Worm (Caenorhabditis elegans): ENCODE measurements around the gene clec-147.

- TF ChIP-seq ham-2 (GFP tag; optimal IDR thresholded peaks at IDR 0.05), result no peak
- TF ChIP-seq elt-3 (tag; optimal IDR thresholded peaks at IDR 0.05), result no peak
- no peak for TF ChIP-seq cnd-1 (tag; optimal IDR thresholded peaks at IDR 0.05)
- no peak for TF ChIP-seq nhr-28 (tag; optimal IDR thresholded peaks at IDR 0.05)
- TF ChIP-seq ces-1 (GFP tag; optimal IDR thresholded peaks at IDR 0.05), result no peak
- no peak for TF ChIP-seq blmp-1 (tag; optimal IDR thresholded peaks at IDR 0.05)
- TF ChIP-seq hlh-1 (tag; optimal IDR thresholded peaks at IDR 0.05), result no peak
- no peak for TF ChIP-seq mab-5 (tag; optimal IDR thresholded peaks at IDR 0.05)
- no peak for TF ChIP-seq pha-4 (tag; optimal IDR thresholded peaks at IDR 0.05)
- no peak for TF ChIP-seq ceh-43 (GFP tag; optimal IDR thresholded peaks at IDR 0.05)
- TF ChIP-seq ztf-11 (tag; optimal IDR thresholded peaks at IDR 0.05), result no peak
- TF ChIP-seq lsy-2 (tag; optimal IDR thresholded peaks at IDR 0.05), result no peak
Measured at ce11 chrII:14537728-14538127, at the start of gene clec-147, which contains the start of gene C04H5.7.

All from whole organism, mixed stage, embryonic.